Fruit fly (Drosophila melanogaster) whole organism, embryonic: ENCODE results near the gene CG6040.
A peak's percentile ranks its signal among the peaks of the same experiment; 100 is the strongest.

Experiments used
- CG10147 ChIP-seq: fragments of 200-800 bp; sonication (Bioruptor generic); optimal IDR thresholded peaks from 2 replicates; lab custom pipeline; 2019; ENCODE audit warnings: missing biosample characterization, mild to moderate bottlenecking, missing genetic modification characterization, moderate library complexity
- CG11398 ChIP-seq: fragments of 200-800 bp; sonication (Bioruptor generic); optimal IDR thresholded peaks from 2 replicates; lab custom pipeline; 2016; ENCODE audit warnings: missing biosample characterization, missing genetic modification characterization
- CG12071 ChIP-seq: fragments of 200-800 bp; sonication (Bioruptor generic); optimal IDR thresholded peaks from 3 replicates; lab custom pipeline; 2018; ENCODE audit warnings: missing biosample characterization, mild to moderate bottlenecking, missing genetic modification characterization
- CG13287 ChIP-seq: fragments of 200-800 bp; sonication (Bioruptor generic); IDR thresholded peaks from 2 replicates; pipeline ENCODE4 v1.3.6; 2022; ENCODE audit warnings: missing biosample characterization, missing genetic modification characterization; ENCODE audit not compliant: partially characterized antibody
- CG17361 ChIP-seq: fragments of 200-800 bp; sonication (Bioruptor generic); IDR thresholded peaks from 3 replicates; pipeline ENCODE4 v1.3.6; 2022; ENCODE audit warnings: missing biosample characterization, missing genetic modification characterization
- CG1792 ChIP-seq: fragments of 200-800 bp; sonication (Bioruptor generic); optimal IDR thresholded peaks from 2 replicates; lab custom pipeline; 2016; ENCODE audit warnings: missing biosample characterization, missing genetic modification characterization
- CG31388 ChIP-seq: fragments of 200-800 bp; sonication (Bioruptor generic); optimal IDR thresholded peaks from 2 replicates; lab custom pipeline; 2016; ENCODE audit warnings: missing biosample characterization, missing genetic modification characterization
- CG32772 ChIP-seq: fragments of 200-800 bp; sonication (Bioruptor generic); IDR thresholded peaks from 2 replicates; pipeline ENCODE4 v1.3.6; 2022; ENCODE audit warnings: missing biosample characterization, missing genetic modification characterization
- CG4617 ChIP-seq: fragments of 200-800 bp; sonication (Bioruptor generic); optimal IDR thresholded peaks from 3 replicates; lab custom pipeline; 2016; ENCODE audit warnings: missing biosample characterization, missing genetic modification characterization, borderline replicate concordance
- CG4820 ChIP-seq: fragments of 200-800 bp; sonication (Bioruptor generic); optimal IDR thresholded peaks from 3 replicates; lab custom pipeline; 2016; ENCODE audit warnings: missing biosample characterization, missing genetic modification characterization
- CG4854 ChIP-seq: fragments of 200-800 bp; sonication (Bioruptor generic); optimal IDR thresholded peaks from 2 replicates; lab custom pipeline; 2016; ENCODE audit warnings: missing biosample characterization, missing genetic modification characterization, inconsistent platforms
- CG6813 ChIP-seq: fragments of 200-800 bp; sonication (Bioruptor generic); optimal IDR thresholded peaks from 2 replicates; lab custom pipeline; 2017; ENCODE audit warnings: missing biosample characterization, missing genetic modification characterization, mild to moderate bottlenecking, moderate library complexity, missing genetic modification reagents
- CG8290 ChIP-seq, 3 experiments: fragments of 200-800 bp; sonication (Bioruptor generic); optimal IDR thresholded peaks; 2 replicates each; lab custom pipeline; 2016 to 2019; ENCODE audit warnings: missing biosample characterization in 3 of 3, missing genetic modification characterization in 3 of 3, mild to moderate bottlenecking in 2 of 3, moderate library complexity in 1 of 3
- CG9797 ChIP-seq: fragments of 200-800 bp; sonication (Bioruptor generic); optimal IDR thresholded peaks from 3 replicates; lab custom pipeline; 2018; ENCODE audit warnings: missing biosample characterization, mild to moderate bottlenecking, missing genetic modification characterization
- D19B ChIP-seq: fragments of 200-800 bp; sonication (Bioruptor generic); optimal IDR thresholded peaks from 2 replicates; lab custom pipeline; 2017; ENCODE audit warnings: missing biosample characterization, mild to moderate bottlenecking, missing genetic modification characterization
- Dad ChIP-seq: fragments of 200-800 bp; sonication (Bioruptor generic); optimal IDR thresholded peaks from 3 replicates; lab custom pipeline; 2016; ENCODE audit warnings: missing biosample characterization, missing genetic modification characterization
- Dek ChIP-seq: fragments of 200-800 bp; sonication (Bioruptor generic); optimal IDR thresholded peaks from 3 replicates; lab custom pipeline; 2019; ENCODE audit warnings: missing biosample characterization, mild to moderate bottlenecking, missing genetic modification characterization, moderate library complexity
- Dll ChIP-seq: fragments of 200-800 bp; sonication (Bioruptor generic); IDR thresholded peaks from 4 replicates; pipeline ENCODE4 v1.3.6; 2022; ENCODE audit warnings: missing biosample characterization, missing genetic modification characterization; ENCODE audit not compliant: partially characterized antibody
- Doc3 ChIP-seq: fragments of 200-800 bp; sonication (Bioruptor generic); IDR thresholded peaks from 3 replicates; pipeline ENCODE4 v1.3.6; 2022; ENCODE audit warnings: missing biosample characterization, missing genetic modification characterization; ENCODE audit not compliant: partially characterized antibody
- Fer2 ChIP-seq: fragments of 200-800 bp; sonication (Bioruptor generic); optimal IDR thresholded peaks from 2 replicates; lab custom pipeline; 2018; ENCODE audit warnings: missing biosample characterization, mild to moderate bottlenecking, missing genetic modification characterization, moderate library complexity
- H15 ChIP-seq: fragments of 200-800 bp; sonication (Bioruptor generic); IDR thresholded peaks from 3 replicates; pipeline ENCODE4 v1.3.6; 2022; ENCODE audit warnings: missing biosample characterization, missing genetic modification characterization
- H2.0 ChIP-seq: fragments of 200-800 bp; sonication (Bioruptor generic); IDR thresholded peaks from 2 replicates; pipeline ENCODE4 v1.3.6; 2022; ENCODE audit warnings: missing biosample characterization, missing genetic modification characterization
- HLH3B ChIP-seq: fragments of 200-800 bp; sonication (Bioruptor generic); IDR thresholded peaks from 2 replicates; pipeline ENCODE4 v1.3.6; 2022; ENCODE audit warnings: missing biosample characterization, missing genetic modification characterization
- Hr3 ChIP-seq: fragments of 200-800 bp; sonication (Bioruptor generic); optimal IDR thresholded peaks from 3 replicates; lab custom pipeline; 2016; ENCODE audit warnings: missing biosample characterization, missing genetic modification characterization
- Lim3 ChIP-seq: fragments of 200-800 bp; sonication (Bioruptor generic); IDR thresholded peaks from 2 replicates; pipeline ENCODE4 v1.3.6; 2022; ENCODE audit warnings: missing biosample characterization, missing genetic modification characterization
- Oaz ChIP-seq: fragments of 200-800 bp; sonication (Bioruptor generic); IDR thresholded peaks from 2 replicates; pipeline ENCODE4 v1.3.6; 2022; ENCODE audit warnings: missing biosample characterization, missing genetic modification characterization
- Ravus ChIP-seq: fragments of 200-800 bp; sonication (Bioruptor generic); IDR thresholded peaks from 2 replicates; pipeline ENCODE4 v1.3.6; 2022; ENCODE audit warnings: missing biosample characterization, missing genetic modification characterization
- Stat92E ChIP-seq, 3 experiments: fragments of >200 bp in 2 of 3; fragments of 200-800 bp in 1 of 3; sonication (Bioruptor generic) in 1 of 3; optimal IDR thresholded peaks; 2 replicates each; lab custom pipeline; 2017 to 2019; ENCODE audit warnings: missing biosample characterization in 3 of 3, missing genetic modification characterization in 3 of 3, mild to moderate bottlenecking in 1 of 3, moderate library complexity in 1 of 3
- al ChIP-seq: fragments of 200-800 bp; sonication (Bioruptor generic); IDR thresholded peaks from 2 replicates; pipeline ENCODE4 v1.3.6; 2022; ENCODE audit warnings: missing biosample characterization, missing genetic modification characterization
- aop ChIP-seq: fragments of 200-800 bp; sonication (Bioruptor generic); IDR thresholded peaks from 2 replicates; pipeline ENCODE4 v1.3.6; 2022; ENCODE audit warnings: missing biosample characterization, missing genetic modification characterization
- bcd ChIP-seq: fragments of 200-800 bp; sonication (Bioruptor generic); optimal IDR thresholded peaks from 2 replicates; lab custom pipeline; 2017; ENCODE audit warnings: missing biosample characterization, mild to moderate bottlenecking, missing genetic modification characterization
- cad ChIP-seq: fragments of >200 bp; optimal IDR thresholded peaks from 2 replicates; lab custom pipeline; 2017; ENCODE audit warnings: missing biosample characterization, missing genetic modification characterization
- chinmo ChIP-seq: fragments of 200-800 bp; sonication (Bioruptor generic); IDR thresholded peaks from 4 replicates; pipeline ENCODE4 v1.3.6; 2022; ENCODE audit warnings: missing biosample characterization, missing genetic modification characterization; ENCODE audit not compliant: partially characterized antibody
- croc ChIP-seq: fragments of 200-800 bp; sonication (Bioruptor generic); conservative IDR thresholded peaks from 3 replicates; pipeline ENCODE4 v1.3.6; 2022; ENCODE audit warnings: missing biosample characterization, missing genetic modification characterization
- dmrt99B ChIP-seq: fragments of 200-800 bp; sonication (Bioruptor generic); optimal IDR thresholded peaks from 2 replicates; lab custom pipeline; 2018; ENCODE audit warnings: missing biosample characterization, mild to moderate bottlenecking, missing genetic modification characterization, moderate library complexity
- emc ChIP-seq: fragments of 200-800 bp; sonication (Bioruptor generic); optimal IDR thresholded peaks from 2 replicates; lab custom pipeline; 2016; ENCODE audit warnings: missing biosample characterization, missing genetic modification characterization
- h ChIP-seq: fragments of >200 bp; optimal IDR thresholded peaks from 2 replicates; lab custom pipeline; 2017
- hbn ChIP-seq: fragments of 200-800 bp; sonication (Bioruptor generic); IDR thresholded peaks from 2 replicates; pipeline ENCODE4 v1.3.6; 2022; ENCODE audit warnings: missing biosample characterization, missing genetic modification characterization; ENCODE audit not compliant: partially characterized antibody
- ken ChIP-seq: fragments of 200-800 bp; sonication (Bioruptor generic); IDR thresholded peaks from 3 replicates; pipeline ENCODE4 v1.3.6; 2022; ENCODE audit warnings: missing biosample characterization, missing genetic modification characterization
- lbe ChIP-seq: fragments of 200-800 bp; sonication (Bioruptor generic); optimal IDR thresholded peaks from 2 replicates; lab custom pipeline; 2016; ENCODE audit warnings: missing biosample characterization, mild to moderate bottlenecking, missing genetic modification characterization
- nau ChIP-seq: fragments of 200-800 bp; sonication (Bioruptor generic); optimal IDR thresholded peaks from 3 replicates; lab custom pipeline; 2017; ENCODE audit warnings: missing biosample characterization, mild to moderate bottlenecking, missing genetic modification characterization, missing genetic modification reagents
- pan ChIP-seq, 4 experiments: fragments of >200 bp in 3 of 4; fragments of 200-800 bp in 1 of 4; sonication (Bioruptor generic) in 1 of 4; optimal IDR thresholded peaks in 3 of 4; IDR thresholded peaks in 1 of 4; 2 replicates each; pipeline versions ENCODE4 v1.3.6 to Lab custom; 2017 to 2022; ENCODE audit warnings: missing biosample characterization in 2 of 4, missing genetic modification characterization in 2 of 4, mixed read lengths in 1 of 4
- pros ChIP-seq: fragments of 200-800 bp; sonication (Bioruptor generic); optimal IDR thresholded peaks from 3 replicates; lab custom pipeline; 2019; ENCODE audit warnings: missing biosample characterization, mild to moderate bottlenecking, missing genetic modification characterization, moderate library complexity
- rib ChIP-seq: fragments of 200-800 bp; sonication (Bioruptor generic); IDR thresholded peaks from 2 replicates; pipeline ENCODE4 v1.3.6; 2022; ENCODE audit warnings: missing biosample characterization, missing genetic modification characterization
- row ChIP-seq: fragments of 200-800 bp; sonication (Bioruptor generic); IDR thresholded peaks from 3 replicates; pipeline ENCODE4 v1.3.6; 2022; ENCODE audit warnings: missing biosample characterization, missing genetic modification characterization
- shn ChIP-seq: fragments of 200-800 bp; sonication (Bioruptor generic); optimal IDR thresholded peaks from 3 replicates; lab custom pipeline; 2016; ENCODE audit warnings: missing biosample characterization, missing genetic modification characterization
- sob ChIP-seq: fragments of 200-800 bp; sonication (Bioruptor generic); IDR thresholded peaks from 2 replicates; pipeline ENCODE4 v1.3.6; 2022; ENCODE audit warnings: missing biosample characterization, missing genetic modification characterization
- stwl ChIP-seq: fragments of 200-800 bp; sonication (Bioruptor generic); optimal IDR thresholded peaks from 3 replicates; lab custom pipeline; 2018; ENCODE audit warnings: missing biosample characterization, mild to moderate bottlenecking, missing genetic modification characterization, moderate library complexity
- wor ChIP-seq: fragments of 200-800 bp; sonication (Bioruptor generic); IDR thresholded peaks from 2 replicates; pipeline ENCODE4 v1.3.6; 2022; ENCODE audit warnings: missing biosample characterization, missing genetic modification characterization

The CG6040 gene

DNA sequence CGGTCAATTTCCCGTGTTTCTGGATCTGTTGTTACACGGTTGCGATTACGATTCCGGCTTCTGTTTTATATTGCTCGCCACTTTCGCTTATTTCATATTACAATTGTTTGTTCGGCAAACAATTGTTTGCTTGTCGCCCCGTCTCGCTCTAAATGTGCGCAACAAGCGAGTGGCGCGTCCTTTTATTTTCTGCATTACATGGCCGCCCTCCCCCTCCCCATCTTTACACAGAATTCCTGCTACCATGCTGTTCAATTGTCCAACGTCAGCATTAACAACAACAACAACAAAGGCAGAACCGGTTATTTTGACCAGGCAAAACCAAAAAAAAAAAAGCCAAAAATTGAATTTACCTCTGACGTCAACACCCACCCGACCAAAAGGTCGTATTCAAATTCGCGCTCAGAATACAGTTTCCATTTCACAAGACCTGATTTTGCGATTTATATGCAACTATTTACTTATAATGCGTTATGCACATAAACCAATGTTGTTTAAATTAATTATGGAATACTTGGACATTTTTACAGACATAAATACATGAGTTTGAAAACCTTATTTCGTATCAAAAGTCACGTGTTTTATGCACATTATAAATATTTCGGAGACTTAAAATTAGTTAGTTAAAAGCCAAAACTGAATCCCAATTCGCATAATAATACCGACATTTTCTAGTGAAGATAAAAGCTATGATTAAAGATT, 69.5 kb downstream of the CG6040 start (continued):
- TF ChIP-seq ken (GFP tag; lab: Robert Waterston, UW) (no peak), bcd (GFP tag; lab: Kevin White, UChicago) (no peak), aop (GFP tag; lab: Robert Waterston, UW) (no peak), shn (GFP tag; lab: Kevin White, UChicago) (no peak), Fer2 (no peak), CG10147 (GFP tag; lab: Kevin White, UChicago) (no peak), CG4820 (GFP tag; lab: Kevin White, UChicago) (no peak), nau (GFP tag; lab: Kevin White, UChicago) (no peak), H15 (GFP tag; lab: Robert Waterston, UW) (no peak), CG8290 (GFP tag; optimal IDR thresholded peaks at IDR 0.05; lab: Kevin White, UChicago) (no peak), CG8290 (tag; optimal IDR thresholded peaks at IDR 0.05; lab: Kevin White, UChicago) (no peak), stwl (no peak), emc (GFP tag; lab: Kevin White, UChicago) (no peak), D19B (GFP tag; lab: Kevin White, UChicago) (no peak), hbn (GFP tag; lab: Robert Waterston, UW) (no peak), h (lab: Kevin White, UChicago) (no peak), pan (optimal IDR thresholded peaks at IDR 0.05; lab: Kevin White, UChicago) (no peak), pan (GFP tag; optimal IDR thresholded peaks at IDR 0.05 in 1 of 2, IDR thresholded peaks at IDR 0.05 in 1 of 2) (no peak), cad (no peak), Dll (GFP tag; lab: Robert Waterston, UW) (0 out of 4 replicates have a peak, but pooled peaks have one; percentile 19), Hr3 (no peak), CG4854 (GFP tag; lab: Kevin White, UChicago) (no peak), HLH3B (GFP tag; lab: Robert Waterston, UW) (no peak), CG11398 (no peak), pros (GFP tag; lab: Kevin White, UChicago) (no peak), Dad (GFP tag; lab: Kevin White, UChicago) (no peak), CG31388 (GFP tag; lab: Kevin White, UChicago) (no peak), CG1792 (GFP tag; lab: Kevin White, UChicago) (no peak), row (GFP tag; lab: Robert Waterston, UW) (peak; percentile 60; the same call in 2 of the 3 replicates), dmrt99B (tag; lab: Kevin White, UChicago) (no peak), sob (GFP tag; lab: Robert Waterston, UW) (no peak), CG17361 (GFP tag; lab: Robert Waterston, UW) (0 out of 3 replicates have a peak, but pooled peaks have one; percentile 11), Lim3 (GFP tag; lab: Robert Waterston, UW) (no peak), croc (no peak), al (GFP tag; lab: Robert Waterston, UW) (no peak), CG12071 (no peak), lbe (GFP tag; lab: Kevin White, UChicago) (no peak), CG4617 (GFP tag; lab: Kevin White, UChicago) (no peak), H2.0 (GFP tag; lab: Robert Waterston, UW) (no peak), chinmo (GFP tag; lab: Robert Waterston, UW) (peak; percentile 55; the same call in 1 of the 4 replicates), wor (GFP tag; lab: Robert Waterston, UW) (no peak), CG6813 (GFP tag; lab: Kevin White, UChicago) (no peak), Stat92E (GFP tag; optimal IDR thresholded peaks at IDR 0.05; lab: Kevin White, UChicago) (peak in 1 of 3 experiments; percentile 1), CG9797 (no peak), rib (GFP tag; lab: Robert Waterston, UW) (no peak), CG13287 (GFP tag; lab: Robert Waterston, UW) (no peak), Doc3 (GFP tag; lab: Robert Waterston, UW) (no peak), Oaz (GFP tag; lab: Robert Waterston, UW) (no peak), Dek (peak; percentile 30), Ravus (GFP tag; lab: Robert Waterston, UW) (no peak), CG32772 (GFP tag; lab: Robert Waterston, UW) (0 out of 2 replicates have a peak, but pooled peaks have one; percentile 28)
